Fruit fly (Drosophila melanogaster) Kc167 (cell line): ENCODE measurements around the gene CG9396.

Experiments used
- h ChIP-seq: fragments of >200 bp; optimal IDR thresholded peaks from 3 replicates; lab custom pipeline; 2018; ENCODE audit warnings: missing external identifiers
- psq ChIP-seq: fragments of >200 bp; optimal IDR thresholded peaks from 2 replicates; lab custom pipeline; 2017; ENCODE audit warnings: missing external identifiers
- ttk ChIP-seq: sonication (Bioruptor generic); optimal IDR thresholded peaks from 2 replicates; lab custom pipeline; 2017; ENCODE audit warnings: missing external identifiers

DNA sequence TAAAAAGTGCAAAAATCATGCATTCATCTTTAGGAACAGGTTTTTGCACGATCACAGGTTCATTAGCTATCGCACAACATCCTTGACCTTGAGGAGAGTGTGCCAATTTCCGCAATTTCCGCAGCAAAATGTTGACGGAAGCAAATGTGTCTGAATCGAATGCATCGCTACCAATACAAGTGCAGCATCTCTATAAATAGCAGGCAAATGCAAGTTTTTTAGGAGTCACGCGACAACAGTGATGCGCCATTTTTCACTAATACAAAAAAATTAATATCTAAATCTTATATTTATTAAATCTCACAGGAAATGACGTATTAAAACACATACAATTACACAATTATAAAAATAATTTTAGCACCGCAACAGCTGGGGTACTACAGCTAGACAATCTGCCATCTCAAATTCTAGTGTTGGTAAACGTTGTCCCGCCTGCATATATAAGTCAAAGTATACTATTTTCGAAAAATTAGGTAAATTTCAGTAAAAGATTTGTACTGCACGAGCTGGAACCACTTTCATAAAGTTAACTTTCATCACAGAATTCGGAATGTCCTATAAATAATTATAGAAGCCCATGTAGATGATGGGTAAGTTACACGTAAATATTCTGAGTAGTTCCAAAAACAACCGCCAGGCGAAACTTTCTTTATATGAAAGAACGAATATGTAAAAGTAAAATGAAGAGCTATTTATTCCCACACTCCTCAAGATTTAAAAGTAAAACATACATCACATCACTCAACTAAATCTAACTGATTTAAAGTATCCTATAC is 2.6 kb upstream of the CG9396 start, which contains the start of gene CG9399:
- TF ChIP-seq psq (lab: Kevin White, UChicago) (no peak), ttk (no peak), h (lab: Kevin White, UChicago) (no peak)
